Worm (Caenorhabditis elegans): ENCODE data around the gene T27A8.3.

T27A8.3 gene

DNA sequence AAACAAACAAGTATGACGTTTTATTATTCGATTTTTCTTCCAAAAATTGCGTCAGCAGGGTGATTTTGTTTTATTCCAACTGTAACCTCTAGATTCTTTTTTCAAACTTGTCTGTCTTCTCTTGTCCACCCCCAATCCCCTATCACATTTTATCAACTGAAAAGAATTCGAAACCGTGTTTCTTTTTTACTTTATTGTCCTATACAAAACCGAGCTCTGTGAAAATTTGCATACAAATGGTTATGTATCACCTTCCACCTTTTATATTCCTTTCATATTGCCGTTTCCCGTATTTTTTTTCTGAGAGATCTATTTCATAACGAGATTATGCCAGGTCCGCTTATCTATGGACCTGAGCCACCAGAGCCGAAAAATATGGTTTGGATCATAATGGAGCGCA lies 7.2 kb upstream of the T27A8.3 start, which contains the start of gene T27A8.7:
T27A8.7 (plus strand) TSS at position 301 of the 400 bp plus-strand sequence.
- TF ChIP-seq ceh-82 (tag; optimal IDR thresholded peaks at IDR 0.05) (no peak), nhr-25 (tag; optimal IDR thresholded peaks at IDR 0.05) (no peak), mbf-1 (tag; optimal IDR thresholded peaks at IDR 0.05) (no peak), sma-3 (GFP tag; optimal IDR thresholded peaks at IDR 0.05) (no peak), sem-4 (tag; optimal IDR thresholded peaks at IDR 0.05) (no peak), nhr-21 (tag; optimal IDR thresholded peaks at IDR 0.05) (no peak), ceh-16 (tag; optimal IDR thresholded peaks at IDR 0.05) (no peak), fos-1 (tag; optimal IDR thresholded peaks at IDR 0.05) (no peak), nhr-23 (tag; optimal IDR thresholded peaks at IDR 0.05) (no peak), ZK546.5 (tag; optimal IDR thresholded peaks at IDR 0.05) (no peak), lin-13 (GFP tag; optimal IDR thresholded peaks at IDR 0.05) (no peak), nhr-77 (tag; optimal IDR thresholded peaks at IDR 0.05) (no peak), Y55F3AM.14 (GFP tag; optimal IDR thresholded peaks at IDR 0.05) (no peak), ama-1 (optimal IDR thresholded peaks at IDR 0.05) (no peak), crh-2 (tag; optimal IDR thresholded peaks at IDR 0.05) (no peak)

DNA sequence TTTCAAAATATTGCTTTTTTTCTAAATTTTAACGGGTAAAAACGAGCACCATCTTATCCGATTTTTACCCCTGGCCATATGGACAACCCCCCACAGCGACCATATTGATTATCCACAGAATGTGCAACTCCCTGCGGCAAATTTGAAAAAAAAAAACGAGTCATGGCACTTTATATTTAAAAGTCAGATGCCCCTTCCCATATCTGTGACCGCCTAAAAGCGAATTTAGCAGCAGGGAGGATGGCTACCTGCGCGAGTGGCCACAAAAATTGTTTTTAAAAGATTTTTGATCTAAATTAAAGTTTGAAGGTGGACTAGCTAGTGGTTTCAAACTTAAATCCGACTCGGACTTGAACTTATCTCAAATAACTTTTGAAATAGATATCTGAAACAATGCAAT lies 6.1 kb upstream of the T27A8.3 start:
- peak; percentile 76 for TF ChIP-seq dmd-4 (tag; optimal IDR thresholded peaks at IDR 0.05)
- TF ChIP-seq nhr-23 (tag; optimal IDR thresholded peaks at IDR 0.05): no peak
- TF ChIP-seq nhr-237 (tag; optimal IDR thresholded peaks at IDR 0.05): peak; percentile 98
- TF ChIP-seq peb-1 (tag; optimal IDR thresholded peaks at IDR 0.05): no peak
- TF ChIP-seq alr-1 (tag; optimal IDR thresholded peaks at IDR 0.05): no peak
- TF ChIP-seq elt-3 (tag; optimal IDR thresholded peaks at IDR 0.05): no peak
- peak; percentile 87 to 96 for TF ChIP-seq mdl-1 (tag; optimal IDR thresholded peaks at IDR 0.05)
- TF ChIP-seq skn-1 (tag; optimal IDR thresholded peaks at IDR 0.05): peak; percentile 90
- TF ChIP-seq ztf-4 (tag; optimal IDR thresholded peaks at IDR 0.05): peak; percentile 87
- TF ChIP-seq gmeb-1 (tag; optimal IDR thresholded peaks at IDR 0.05): peak; percentile 93
- TF ChIP-seq blmp-1 (tag; optimal IDR thresholded peaks at IDR 0.05; ENCODE audit: insufficient read depth): peak; percentile 84
- peak; percentile 91 for TF ChIP-seq lin-39 (tag; optimal IDR thresholded peaks at IDR 0.05)
- TF ChIP-seq unc-55 (GFP tag; optimal IDR thresholded peaks at IDR 0.05): peak; percentile 98
- TF ChIP-seq lin-11 (tag; optimal IDR thresholded peaks at IDR 0.05): peak; percentile 97
- peak; percentile 99 for TF ChIP-seq nhr-21 (tag; optimal IDR thresholded peaks at IDR 0.05)
- TF ChIP-seq sem-4 (tag; optimal IDR thresholded peaks at IDR 0.05): peak; percentile 97
- peak; percentile 98 for TF ChIP-seq nhr-10 (tag; optimal IDR thresholded peaks at IDR 0.05)
- peak; percentile 98 for TF ChIP-seq zag-1 (tag; optimal IDR thresholded peaks at IDR 0.05)
- TF ChIP-seq egl-27 (tag; optimal IDR thresholded peaks at IDR 0.05): peak; percentile 98
- TF ChIP-seq snpc-4 (tag; optimal IDR thresholded peaks at IDR 0.05): peak; percentile 93
- TF ChIP-seq mbf-1 (tag; optimal IDR thresholded peaks at IDR 0.05): peak; percentile 74
- TF ChIP-seq fos-1 (tag; optimal IDR thresholded peaks at IDR 0.05): peak; percentile 97
- peak; percentile 97 for TF ChIP-seq nhr-25 (tag; optimal IDR thresholded peaks at IDR 0.05)
- TF ChIP-seq ceh-82 (tag; optimal IDR thresholded peaks at IDR 0.05): peak; percentile 95
- peak; percentile 56 for TF ChIP-seq aly-2 (tag; optimal IDR thresholded peaks at IDR 0.05)
- TF ChIP-seq nhr-6 (tag; optimal IDR thresholded peaks at IDR 0.05): peak; percentile 96
- TF ChIP-seq F13H6.1 (tag; optimal IDR thresholded peaks at IDR 0.05): peak; percentile 98
- TF ChIP-seq nhr-77 (tag; optimal IDR thresholded peaks at IDR 0.05): peak; percentile 94
- peak; percentile 95 to 96 for TF ChIP-seq lsy-2 (tag; optimal IDR thresholded peaks at IDR 0.05)
- peak; percentile 97 for TF ChIP-seq C34F6.9 (tag; optimal IDR thresholded peaks at IDR 0.05)
- TF ChIP-seq crh-2 (tag; optimal IDR thresholded peaks at IDR 0.05): peak; percentile 99
- peak; percentile 96 for TF ChIP-seq sma-3 (GFP tag; optimal IDR thresholded peaks at IDR 0.05)
- TF ChIP-seq nhr-129 (tag; optimal IDR thresholded peaks at IDR 0.05): peak; percentile 99
- no peak for TF ChIP-seq elt-1 (tag; optimal IDR thresholded peaks at IDR 0.05)
- TF ChIP-seq sma-9 (GFP tag; optimal IDR thresholded peaks at IDR 0.05): peak; percentile 98
- peak; percentile 45 for TF ChIP-seq sma-9 (tag; optimal IDR thresholded peaks at IDR 0.05)
- TF ChIP-seq ZK546.5 (tag; optimal IDR thresholded peaks at IDR 0.05): peak; percentile 76
- TF ChIP-seq ceh-16 (tag; optimal IDR thresholded peaks at IDR 0.05): peak; percentile 81
- peak; percentile 78 for TF ChIP-seq nhr-12 (tag; optimal IDR thresholded peaks at IDR 0.05)
- peak; percentile 43 for TF ChIP-seq nhr-11 (tag; optimal IDR thresholded peaks at IDR 0.05)
- TF ChIP-seq ztf-1 (GFP tag; conservative IDR thresholded peaks at IDR 0.05): 0 out of 2 replicates have a peak, but pooled peaks have one; percentile 67
- TF ChIP-seq mab-5 (tag; optimal IDR thresholded peaks at IDR 0.05): peak; percentile 96
- peak; percentile 66 for TF ChIP-seq ztf-11 (tag; optimal IDR thresholded peaks at IDR 0.05)
- TF ChIP-seq R02D3.7 (tag; optimal IDR thresholded peaks at IDR 0.05): peak; percentile 82
- peak; percentile 73 for TF ChIP-seq unc-39 (tag; optimal IDR thresholded peaks at IDR 0.05)
- peak; percentile 84 for TF ChIP-seq Y55F3AM.14 (GFP tag; optimal IDR thresholded peaks at IDR 0.05)
- peak; percentile 75 for TF ChIP-seq unc-62 (GFP tag; optimal IDR thresholded peaks at IDR 0.05)
- TF ChIP-seq lin-13 (GFP tag; optimal IDR thresholded peaks at IDR 0.05): peak; percentile 98
- peak; percentile 47 for TF ChIP-seq ama-1 (optimal IDR thresholded peaks at IDR 0.05)
